Worm (Caenorhabditis elegans): ENCODE results near the gene T24H10.1.

DNA sequence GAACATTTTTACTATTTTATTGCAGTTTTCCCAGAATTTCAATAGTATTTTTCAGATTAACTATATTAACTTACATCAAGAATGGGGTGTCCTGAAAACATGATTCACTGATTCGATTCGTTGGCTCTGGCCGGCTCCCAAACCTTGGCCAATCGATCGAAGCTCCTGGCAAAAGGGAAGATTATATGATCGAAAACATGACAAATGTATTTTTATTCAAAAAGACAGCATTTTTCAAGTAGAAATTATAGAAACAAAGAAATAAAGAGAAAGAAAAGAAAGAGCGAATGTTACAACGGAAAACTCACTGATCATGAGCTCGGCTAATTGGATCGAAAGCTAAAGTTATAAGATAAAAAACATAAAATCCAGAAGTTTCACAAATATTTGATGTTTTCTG lies 28.4 kb upstream of the T24H10.1 start, which contains the start of gene T24B8.4:
- TF ChIP-seq irx-1 (tag; optimal IDR thresholded peaks at IDR 0.05), result no peak
- TF ChIP-seq efl-3 (GFP tag; optimal IDR thresholded peaks at IDR 0.05), result no peak

Data from whole organism, L1 larva.